Fruit fly (Drosophila melanogaster) whole organism, adult: ENCODE data around the gene nkt.

Experiments
- CG11617 ChIP-seq: fragments of 200-800 bp; sonication (Bioruptor generic); optimal IDR thresholded peaks from 2 replicates; lab custom pipeline; 2017; ENCODE audit warnings: mild to moderate bottlenecking, missing biosample characterization, missing genetic modification reagents, missing genetic modification characterization
- CG12768 ChIP-seq: fragments of 200-800 bp; sonication (Bioruptor generic); optimal IDR thresholded peaks from 2 replicates; lab custom pipeline; 2017; ENCODE audit warnings: missing biosample characterization, missing genetic modification characterization, mild to moderate bottlenecking, moderate library complexity, missing genetic modification reagents
- CG14711 ChIP-seq: fragments of 200-800 bp; sonication (Bioruptor generic); optimal IDR thresholded peaks from 2 replicates; lab custom pipeline; 2018; ENCODE audit warnings: missing biosample characterization, mild to moderate bottlenecking, missing genetic modification characterization, moderate library complexity
- CG33017 ChIP-seq: fragments of 200-800 bp; sonication (Bioruptor generic); optimal IDR thresholded peaks from 2 replicates; lab custom pipeline; 2018; ENCODE audit warnings: missing biosample characterization, mild to moderate bottlenecking, missing genetic modification characterization, moderate library complexity
- CG5204 ChIP-seq: fragments of 200-800 bp; sonication (Bioruptor generic); optimal IDR thresholded peaks from 2 replicates; lab custom pipeline; 2016; ENCODE audit warnings: missing biosample characterization, missing genetic modification characterization
- CG7045 ChIP-seq: fragments of 200-800 bp; sonication (Bioruptor generic); optimal IDR thresholded peaks from 2 replicates; lab custom pipeline; 2017; ENCODE audit warnings: missing biosample characterization, mild to moderate bottlenecking, missing genetic modification characterization
- CG7101 ChIP-seq: fragments of 200-800 bp; sonication (Bioruptor generic); optimal IDR thresholded peaks from 2 replicates; lab custom pipeline; 2018; ENCODE audit warnings: missing biosample characterization, mild to moderate bottlenecking, missing genetic modification characterization, moderate library complexity
- Crg-1 ChIP-seq: fragments of 200-800 bp; sonication (Bioruptor generic); optimal IDR thresholded peaks from 2 replicates; lab custom pipeline; 2016; ENCODE audit warnings: missing biosample characterization, missing genetic modification characterization
- Hr96 ChIP-seq: fragments of 200-800 bp; sonication (Bioruptor generic); optimal IDR thresholded peaks from 2 replicates; lab custom pipeline; 2016; ENCODE audit warnings: missing biosample characterization, missing genetic modification characterization
- cic ChIP-seq: fragments of 200-800 bp; sonication (Bioruptor generic); optimal IDR thresholded peaks from 2 replicates; lab custom pipeline; 2017; ENCODE audit warnings: missing biosample characterization, mild to moderate bottlenecking, missing genetic modification characterization, moderate library complexity
- ovo ChIP-seq: fragments of 200-800 bp; sonication (Bioruptor generic); optimal IDR thresholded peaks from 2 replicates; lab custom pipeline; 2016; ENCODE audit warnings: missing biosample characterization, missing genetic modification characterization
- pad ChIP-seq: fragments of 200-800 bp; sonication (Bioruptor generic); optimal IDR thresholded peaks from 3 replicates; lab custom pipeline; 2017; ENCODE audit warnings: missing biosample characterization, missing genetic modification characterization, mild to moderate bottlenecking, moderate library complexity, missing genetic modification reagents
- toe ChIP-seq: fragments of 200-800 bp; sonication (Bioruptor generic); optimal IDR thresholded peaks from 2 replicates; lab custom pipeline; 2016; ENCODE audit warnings: missing biosample characterization, missing genetic modification characterization

DNA sequence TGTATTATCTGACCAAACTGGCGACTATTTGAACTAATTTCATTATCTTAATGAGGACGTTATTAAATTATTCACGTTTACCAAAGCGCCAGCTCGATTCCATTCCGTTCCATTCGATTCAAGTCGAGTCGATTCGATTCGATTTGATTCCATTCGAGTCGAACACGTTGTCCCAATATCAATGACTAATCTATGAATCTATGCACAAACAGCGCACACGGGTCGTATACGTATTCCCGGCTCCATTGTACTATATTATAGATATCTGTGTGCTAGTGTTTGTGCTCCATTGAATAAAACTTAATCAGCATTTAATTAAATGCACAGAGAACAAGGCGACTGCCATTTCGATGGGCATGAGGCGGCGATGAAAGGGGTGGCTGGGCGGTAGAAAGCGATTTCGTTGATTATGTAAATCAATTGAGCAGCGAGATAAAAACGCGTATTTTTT, 38.1 kb downstream of the nkt start:
- peak; percentile 7 for TF ChIP-seq CG33017 (tag; lab: Kevin White, UChicago)
- no peak for TF ChIP-seq Crg-1
- TF ChIP-seq cic (GFP tag; lab: Kevin White, UChicago) = peak; percentile 80
- TF ChIP-seq CG11617 (GFP tag; lab: Kevin White, UChicago) = no peak
- no peak for TF ChIP-seq CG14711 (tag; lab: Kevin White, UChicago)
- TF ChIP-seq toe (GFP tag; lab: Kevin White, UChicago) = no peak
- TF ChIP-seq CG7101 (tag; lab: Kevin White, UChicago) = no peak
- no peak for TF ChIP-seq CG7045 (GFP tag; lab: Kevin White, UChicago)
- peak; percentile 49 for TF ChIP-seq CG12768 (GFP tag; lab: Kevin White, UChicago)
- TF ChIP-seq Hr96 (GFP tag; lab: Kevin White, UChicago) = no peak
- no peak for TF ChIP-seq ovo (GFP tag; lab: Kevin White, UChicago)
- no peak for TF ChIP-seq CG5204 (GFP tag; lab: Kevin White, UChicago)
- TF ChIP-seq pad (GFP tag; lab: Kevin White, UChicago) = no peak
